Fruit fly (Drosophila melanogaster): ENCODE results near the gene lectin-37Db.
A peak's percentile ranks its signal among the peaks of the same experiment; 100 is the strongest.

Gene lectin-37Db

DNA sequence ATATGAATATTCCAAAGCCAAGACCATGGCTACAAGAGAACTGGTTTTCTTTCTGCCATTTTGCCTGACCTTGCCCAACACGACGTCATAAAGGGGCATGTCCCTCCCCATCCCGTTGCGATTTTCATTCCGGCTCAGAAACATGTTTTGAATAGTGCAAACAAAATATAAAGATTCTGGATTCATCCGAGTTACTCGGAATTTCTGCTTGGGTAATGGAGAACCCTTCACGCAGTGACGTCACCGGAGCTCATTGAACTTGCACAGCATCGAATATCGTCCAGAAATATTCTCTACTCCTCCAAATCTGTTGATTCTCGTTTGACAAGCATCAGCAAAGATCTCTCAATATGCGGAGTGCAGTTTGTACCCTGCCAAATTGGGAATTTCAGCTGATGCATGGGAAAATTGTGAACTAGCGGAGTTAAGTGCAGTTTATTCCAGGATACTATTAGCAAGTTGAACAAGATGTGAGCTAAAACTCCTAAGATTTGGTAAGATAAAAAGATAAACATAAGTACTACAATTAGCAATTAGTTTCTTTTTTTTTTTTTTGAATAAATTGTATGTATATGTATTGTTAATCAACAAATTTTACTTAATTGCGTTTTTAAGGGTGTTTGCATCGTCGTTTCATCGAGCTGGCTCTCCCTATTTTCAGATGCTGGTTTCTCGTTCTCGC lies 35.3 kb downstream of the lectin-37Db start, which contains the start of gene CG10026:
CG10026 (plus strand) TSS at position 187 of the 682 bp plus-strand sequence.
- TF ChIP-seq CG11617 (GFP tag; optimal IDR thresholded peaks at IDR 0.05) (no peak), Crg-1 (GFP tag; optimal IDR thresholded peaks at IDR 0.05) (no peak), tj (GFP tag; optimal IDR thresholded peaks at IDR 0.05) (peak; percentile 72), CG14711 (tag; optimal IDR thresholded peaks at IDR 0.05) (no peak), CG12768 (GFP tag; optimal IDR thresholded peaks at IDR 0.05) (peak; percentile 7), kay (GFP tag; ENCODE audit: borderline replicate concordance) (peak; percentile 52)

- TF ChIP-seq Mnt (GFP tag; optimal IDR thresholded peaks at IDR 0.05) (peak; percentile 6), ovo (GFP tag; optimal IDR thresholded peaks at IDR 0.05) (no peak), Hr96 (GFP tag; optimal IDR thresholded peaks at IDR 0.05) (no peak), tj (GFP tag; optimal IDR thresholded peaks at IDR 0.05) (peak; percentile 17)
Measured at dm6 chr2L:19455209-19455608, 36.3 kb downstream of the lectin-37Db start.

dm6 chr2L:19455723-19456122 lies 36.8 kb downstream of the lectin-37Db start:
- TF ChIP-seq CG7101 (tag; optimal IDR thresholded peaks at IDR 0.05) (no peak), CG14711 (tag; optimal IDR thresholded peaks at IDR 0.05) (no peak)

dm6 chr2L:19457890-19458580 lies 39.2 kb downstream of the lectin-37Db start:
- TF ChIP-seq cic (GFP tag; optimal IDR thresholded peaks at IDR 0.05) (no peak), CG7045 (GFP tag; optimal IDR thresholded peaks at IDR 0.05) (no peak), CG1620 (GFP tag; optimal IDR thresholded peaks at IDR 0.05) (no peak), CG33017 (tag; optimal IDR thresholded peaks at IDR 0.05) (no peak), CG12768 (GFP tag; optimal IDR thresholded peaks at IDR 0.05) (no peak), tj (GFP tag; optimal IDR thresholded peaks at IDR 0.05) (no peak)

DNA sequence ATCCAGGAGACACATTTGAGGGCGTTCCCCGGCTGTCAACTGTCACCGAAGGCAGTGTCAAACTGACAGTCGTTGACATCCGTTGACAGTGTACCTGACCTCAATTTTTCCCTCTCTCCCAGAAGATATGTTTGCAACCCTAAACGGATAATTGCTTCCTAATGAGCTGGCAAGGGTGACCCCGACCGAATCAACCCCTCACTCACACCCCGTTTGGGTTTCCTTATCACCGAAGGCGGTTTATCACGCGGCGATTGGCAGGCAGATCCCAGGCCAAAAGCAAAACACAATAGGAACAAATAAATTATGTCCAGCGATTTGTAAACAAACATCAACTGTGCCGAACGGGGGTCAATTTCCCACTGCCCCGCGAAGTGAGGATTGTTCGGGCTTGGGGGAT lies 40.5 kb downstream of the lectin-37Db start:
- no peak for TF ChIP-seq Clk (GFP tag; optimal IDR thresholded peaks at IDR 0.05)
- no peak for TF ChIP-seq Hr96 (GFP tag; optimal IDR thresholded peaks at IDR 0.05)

dm6 chr2L:19462898-19463297 lies 44.0 kb downstream of the lectin-37Db start:
- TF ChIP-seq tj (GFP tag; optimal IDR thresholded peaks at IDR 0.05) = peak; percentile 18
- TF ChIP-seq CG1620 (GFP tag; optimal IDR thresholded peaks at IDR 0.05) = no peak

DNA sequence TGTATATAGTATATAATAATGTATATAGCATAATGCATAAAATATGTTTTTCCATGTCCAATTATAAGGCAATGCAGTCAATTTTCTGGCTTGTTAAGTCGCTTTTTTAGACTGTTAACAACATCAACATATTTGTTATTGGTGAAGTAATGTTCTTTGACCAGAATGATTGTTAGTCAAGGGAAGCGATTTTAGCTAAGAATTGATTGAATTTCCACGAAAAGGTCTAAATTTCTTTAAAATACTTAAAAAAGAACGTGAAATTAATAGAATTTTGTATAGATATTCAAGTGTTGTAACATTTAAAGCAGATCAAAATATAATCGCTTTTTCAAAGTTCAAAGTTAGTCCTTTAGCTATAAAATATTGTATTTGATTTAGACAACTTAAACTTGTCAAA lies 44.5 kb downstream of the lectin-37Db start:
- TF ChIP-seq CG33017 (tag; optimal IDR thresholded peaks at IDR 0.05) (no peak), CG12768 (GFP tag; optimal IDR thresholded peaks at IDR 0.05) (no peak), CG5204 (GFP tag; optimal IDR thresholded peaks at IDR 0.05) (peak; percentile 25), CG1620 (GFP tag; optimal IDR thresholded peaks at IDR 0.05) (no peak), ovo (GFP tag; optimal IDR thresholded peaks at IDR 0.05) (no peak)

DNA sequence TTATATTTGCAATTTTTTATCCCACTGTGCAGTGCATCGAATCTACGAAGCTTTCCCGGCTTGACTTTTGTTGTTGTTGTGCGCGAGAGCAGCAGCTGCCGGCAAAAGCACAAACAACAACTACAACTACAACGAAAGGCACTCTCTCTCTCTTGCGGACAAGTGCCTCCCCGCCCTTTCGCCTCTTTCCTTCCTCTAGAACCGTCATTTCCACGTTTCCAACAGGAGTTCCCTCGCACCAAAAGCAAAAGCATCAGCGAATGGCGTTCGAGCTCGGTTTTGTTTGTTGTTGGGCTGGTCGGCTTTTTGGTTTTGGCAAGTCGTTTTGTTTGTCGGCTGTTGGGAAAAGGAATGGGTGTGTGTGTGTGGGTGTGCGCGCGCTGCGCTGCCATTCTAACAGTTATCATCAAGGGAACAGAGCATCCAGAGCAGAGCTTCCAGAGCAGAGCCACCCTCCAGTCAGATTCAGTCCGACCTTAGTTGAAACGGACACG lies 45.0 kb downstream of the lectin-37Db start, which contains the start of gene tj:
tj (plus strand) TSS at position 444 of the 494 bp plus-strand sequence.
- no peak for TF ChIP-seq CG7101 (tag; optimal IDR thresholded peaks at IDR 0.05)
- no peak for TF ChIP-seq bab1 (GFP tag; optimal IDR thresholded peaks at IDR 0.05)
- peak; percentile 58 for TF ChIP-seq pad (GFP tag; optimal IDR thresholded peaks at IDR 0.05)
- peak; percentile 87 for TF ChIP-seq tj (GFP tag; optimal IDR thresholded peaks at IDR 0.05)
- no peak for TF ChIP-seq ovo (GFP tag; optimal IDR thresholded peaks at IDR 0.05)
- no peak for TF ChIP-seq Crg-1 (GFP tag; optimal IDR thresholded peaks at IDR 0.05)
- no peak for TF ChIP-seq CG33017 (tag; optimal IDR thresholded peaks at IDR 0.05)

- TF ChIP-seq kay (GFP tag; ENCODE audit: borderline replicate concordance) = no peak
- TF ChIP-seq Crg-1 (GFP tag; optimal IDR thresholded peaks at IDR 0.05) = no peak
- TF ChIP-seq bab1 (GFP tag; optimal IDR thresholded peaks at IDR 0.05) = no peak
- TF ChIP-seq pad (GFP tag; optimal IDR thresholded peaks at IDR 0.05) = no peak
- TF ChIP-seq cic (GFP tag; optimal IDR thresholded peaks at IDR 0.05) = no peak
- TF ChIP-seq Clk (GFP tag; optimal IDR thresholded peaks at IDR 0.05) = no peak
- TF ChIP-seq CG7045 (GFP tag; optimal IDR thresholded peaks at IDR 0.05) = no peak
- no peak for TF ChIP-seq CG14711 (tag; optimal IDR thresholded peaks at IDR 0.05)
- no peak for TF ChIP-seq Mnt (GFP tag; optimal IDR thresholded peaks at IDR 0.05)
- TF ChIP-seq CG12768 (GFP tag; optimal IDR thresholded peaks at IDR 0.05) = no peak
Measured at dm6 chr2L:19469090-19469489, 50.2 kb downstream of the lectin-37Db start.
